Worm (Caenorhabditis elegans) whole organism, midembryonic: ENCODE results near the gene Y7A5A.13.

Source experiments
- T22C8.4 ChIP-seq: fragments of 200-800 bp; sonication (Bioruptor generic); IDR thresholded peaks from 2 replicates; pipeline ENCODE4 v1.3.6; 2022; ENCODE audit warnings: missing genetic modification characterization, missing compliant biosample characterization
- flt-1 ChIP-seq: fragments of 200-800 bp; sonication (Bioruptor generic); IDR thresholded peaks from 2 replicates; pipeline ENCODE4 v1.3.6; 2022; ENCODE audit warnings: missing genetic modification characterization, missing compliant biosample characterization
- ref-1 ChIP-seq: fragments of 200-800 bp; sonication (Bioruptor generic); conservative IDR thresholded peaks from 2 replicates; pipeline ENCODE4 v1.3.6; 2022; ENCODE audit warnings: missing genetic modification reagents, missing genetic modification characterization, missing compliant biosample characterization
- tab-1 ChIP-seq: fragments of 200-800 bp; sonication (Bioruptor generic); IDR thresholded peaks from 2 replicates; pipeline ENCODE4 v1.3.6; 2022; ENCODE audit warnings: missing genetic modification characterization, missing compliant biosample characterization

ce11 chrX:15741852-15742251, 31.8 kb upstream of the Y7A5A.13 start:
- peak; percentile 88 for TF ChIP-seq ref-1 (GFP tag; lab: Robert Waterston, UW)
- TF ChIP-seq T22C8.4 (GFP tag; lab: Robert Waterston, UW) = peak; percentile 91
- peak; percentile 96 for TF ChIP-seq tab-1 (GFP tag; lab: Robert Waterston, UW)
- TF ChIP-seq flt-1 (GFP tag; lab: Robert Waterston, UW) = peak; percentile 96
